Worm (Caenorhabditis elegans) whole organism, L3 larva: Measurements from ENCODE around the gene pms-2.

ENCODE experiments used
- R02D3.7 ChIP-seq: fragments of 150-350 bp; optimal IDR thresholded peaks from 2 replicates; lab custom pipeline; 2014; ENCODE audit warnings: missing biosample characterization, missing genetic modification characterization
- ZK546.5 ChIP-seq: sonication (generic microtip); optimal IDR thresholded peaks from 2 replicates; lab custom pipeline; 2017; ENCODE audit warnings: missing biosample characterization, missing genetic modification characterization
- aly-2 ChIP-seq: fragments of 150-350 bp; optimal IDR thresholded peaks from 2 replicates; lab custom pipeline; 2014; ENCODE audit warnings: missing biosample characterization, missing genetic modification characterization
- ceh-16 ChIP-seq: sonication (generic microtip); optimal IDR thresholded peaks from 2 replicates; lab custom pipeline; 2017; ENCODE audit warnings: missing biosample characterization, missing genetic modification characterization
- ceh-82 ChIP-seq: fragments of 150-350 bp; optimal IDR thresholded peaks from 2 replicates; lab custom pipeline; 2014; ENCODE audit warnings: missing biosample characterization, missing genetic modification characterization
- egl-27 ChIP-seq: sonication (generic microtip); optimal IDR thresholded peaks from 4 replicates; lab custom pipeline; 2017; ENCODE audit warnings: missing biosample characterization, missing genetic modification reagents, missing genetic modification characterization
- egl-5 ChIP-seq: fragments of 150-350 bp; optimal IDR thresholded peaks from 2 replicates; lab custom pipeline; 2017; ENCODE audit warnings: missing biosample characterization, missing genetic modification reagents, missing genetic modification characterization, inconsistent platforms
- elt-1 ChIP-seq: fragments of 150-350 bp; optimal IDR thresholded peaks from 2 replicates; lab custom pipeline; 2014; ENCODE audit warnings: missing biosample characterization, missing genetic modification characterization
- elt-2 ChIP-seq: sonication (generic microtip); optimal IDR thresholded peaks from 2 replicates; lab custom pipeline; 2016; ENCODE audit warnings: missing genetic modification reagents, mild to moderate bottlenecking, missing genetic modification characterization, missing compliant biosample characterization
- elt-3 ChIP-seq, 3 experiments: fragments of 150-350 bp in 1 of 3; sonication (generic microtip) in 2 of 3; optimal IDR thresholded peaks; 2 replicates in 2 of 3; 4 replicates in 1 of 3; lab custom pipeline; 2014 to 2017; ENCODE audit warnings: missing biosample characterization in 3 of 3, missing genetic modification characterization in 3 of 3
- eor-1 ChIP-seq, 2 experiments: fragments of 150-350 bp; optimal IDR thresholded peaks; 2 replicates each; lab custom pipeline; 2014 to 2018; ENCODE audit warnings: missing biosample characterization in 2 of 2, missing genetic modification characterization in 2 of 2
- fkh-10 ChIP-seq: sonication (generic microtip); optimal IDR thresholded peaks from 2 replicates; lab custom pipeline; 2017; ENCODE audit warnings: missing biosample characterization, missing genetic modification reagents, missing genetic modification characterization
- fkh-2 ChIP-seq: fragments of 150-350 bp; optimal IDR thresholded peaks from 2 replicates; lab custom pipeline; 2014; ENCODE audit warnings: missing biosample characterization, missing genetic modification reagents, missing genetic modification characterization
- fos-1 ChIP-seq: fragments of 150-350 bp; optimal IDR thresholded peaks from 2 replicates; lab custom pipeline; 2014; ENCODE audit warnings: missing biosample characterization, missing genetic modification characterization
- hmg-11 ChIP-seq: sonication (generic microtip); optimal IDR thresholded peaks from 2 replicates; lab custom pipeline; 2016; ENCODE audit warnings: missing genetic modification characterization, missing compliant biosample characterization
- lin-15B ChIP-seq: fragments of 150-350 bp; optimal IDR thresholded peaks from 2 replicates; lab custom pipeline; 2014; ENCODE audit warnings: missing biosample characterization, missing genetic modification characterization
- mml-1 ChIP-seq: fragments of 150-350 bp; sonication (generic microtip); optimal IDR thresholded peaks from 3 replicates; lab custom pipeline; 2014; ENCODE audit warnings: missing biosample characterization, missing genetic modification characterization
- nhr-11 ChIP-seq: fragments of 150-350 bp; optimal IDR thresholded peaks from 2 replicates; lab custom pipeline; 2014; ENCODE audit warnings: missing biosample characterization, missing genetic modification characterization
- nhr-12 ChIP-seq: fragments of 150-350 bp; optimal IDR thresholded peaks from 2 replicates; lab custom pipeline; 2014; ENCODE audit warnings: missing biosample characterization, missing genetic modification characterization
- nhr-23 ChIP-seq: fragments of 150-350 bp; optimal IDR thresholded peaks from 2 replicates; lab custom pipeline; 2014; ENCODE audit warnings: missing biosample characterization, missing genetic modification reagents, missing genetic modification characterization
- nhr-25 ChIP-seq: sonication (generic microtip); optimal IDR thresholded peaks from 2 replicates; lab custom pipeline; 2017; ENCODE audit warnings: missing biosample characterization, missing genetic modification characterization
- nhr-28 ChIP-seq: fragments of 150-350 bp; optimal IDR thresholded peaks from 2 replicates; lab custom pipeline; 2014; ENCODE audit warnings: missing biosample characterization, missing genetic modification characterization
- nhr-67 ChIP-seq: fragments of 150-350 bp; optimal IDR thresholded peaks from 2 replicates; lab custom pipeline; 2014; ENCODE audit warnings: missing biosample characterization, missing genetic modification characterization
- nhr-76 ChIP-seq: fragments of 150-350 bp; sonication (generic microtip); optimal IDR thresholded peaks from 5 replicates; lab custom pipeline; 2014; ENCODE audit warnings: missing biosample characterization, missing genetic modification characterization
- nhr-77 ChIP-seq: fragments of 150-350 bp; optimal IDR thresholded peaks from 2 replicates; lab custom pipeline; 2014; ENCODE audit warnings: missing biosample characterization, missing genetic modification characterization
- pha-4 ChIP-seq: fragments of 150-350 bp; optimal IDR thresholded peaks from 2 replicates; lab custom pipeline; 2014; ENCODE audit warnings: missing biosample characterization, missing genetic modification reagents, missing genetic modification characterization
- pqm-1 ChIP-seq: fragments of 150-350 bp; optimal IDR thresholded peaks from 2 replicates; lab custom pipeline; 2017; ENCODE audit warnings: missing biosample characterization, missing genetic modification characterization, inconsistent platforms
- sea-2 ChIP-seq: fragments of 150-350 bp; sonication (generic microtip); optimal IDR thresholded peaks from 4 replicates; lab custom pipeline; 2014; ENCODE audit warnings: missing biosample characterization, missing genetic modification reagents, missing genetic modification characterization
- skn-1 ChIP-seq: fragments of 150-350 bp; optimal IDR thresholded peaks from 2 replicates; lab custom pipeline; 2014; ENCODE audit warnings: missing biosample characterization, missing genetic modification characterization
- snpc-4 ChIP-seq: fragments of 150-350 bp; optimal IDR thresholded peaks from 2 replicates; lab custom pipeline; 2014; ENCODE audit warnings: missing biosample characterization, missing genetic modification characterization
- tbx-2 ChIP-seq: sonication (generic microtip); optimal IDR thresholded peaks from 2 replicates; lab custom pipeline; 2016; ENCODE audit warnings: mild to moderate bottlenecking, missing genetic modification characterization, missing compliant biosample characterization
- unc-62 ChIP-seq: fragments of 150-350 bp; sonication (generic microtip); optimal IDR thresholded peaks from 4 replicates; lab custom pipeline; 2014; ENCODE audit warnings: missing biosample characterization, missing genetic modification reagents, missing genetic modification characterization
- zag-1 ChIP-seq: fragments of 150-350 bp; optimal IDR thresholded peaks from 2 replicates; lab custom pipeline; 2014; ENCODE audit warnings: missing biosample characterization, missing genetic modification characterization
- ztf-11 ChIP-seq: fragments of 150-350 bp; optimal IDR thresholded peaks from 2 replicates; lab custom pipeline; 2014; ENCODE audit warnings: missing biosample characterization, missing genetic modification characterization
- ztf-4 ChIP-seq: fragments of 150-350 bp; optimal IDR thresholded peaks from 2 replicates; lab custom pipeline; 2014; ENCODE audit warnings: missing biosample characterization, missing genetic modification characterization

The pms-2 gene

DNA sequence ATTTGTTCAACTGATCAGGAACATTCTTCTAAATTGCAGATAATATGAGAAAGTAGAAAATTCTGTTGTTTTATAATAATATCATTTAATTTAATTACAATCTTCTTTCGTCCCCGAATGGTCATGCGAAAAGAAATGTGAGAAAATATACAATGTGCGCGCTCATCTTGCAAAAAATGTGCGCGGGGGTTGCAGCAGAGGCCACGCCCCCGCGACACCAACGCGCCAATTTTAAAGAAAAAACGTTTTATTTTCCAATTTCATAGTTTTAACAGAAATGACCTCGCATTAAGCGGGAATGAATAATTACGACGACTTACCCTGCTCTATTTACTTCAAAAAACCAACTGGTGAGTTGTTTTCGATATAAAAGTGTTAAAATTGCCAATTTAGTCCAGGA is 40.1 kb upstream of the pms-2 start, which contains the start of gene sas-5 (continued):
- TF ChIP-seq ceh-16 (tag; lab: Kevin White, UChicago) (no peak), elt-2 (tag; lab: Kevin White, UChicago) (peak; percentile 59), elt-1 (no peak), zag-1 (tag; lab: Kevin White, UChicago) (no peak), nhr-23 (tag; lab: Kevin White, UChicago) (peak; percentile 73), nhr-12 (tag; lab: Kevin White, UChicago) (no peak), ceh-82 (tag; lab: Kevin White, UChicago) (peak; percentile 83), egl-5 (tag; lab: Kevin White, UChicago) (no peak), fkh-2 (tag; lab: Kevin White, UChicago) (no peak), elt-3 (tag; optimal IDR thresholded peaks at IDR 0.05; lab: Kevin White, UChicago) (no peak), sea-2 (GFP tag; lab: Kevin White, UChicago) (no peak), ztf-11 (tag; lab: Kevin White, UChicago) (peak; percentile 29), nhr-28 (tag; lab: Kevin White, UChicago) (no peak), nhr-25 (tag; lab: Kevin White, UChicago) (peak; percentile 56)

DNA sequence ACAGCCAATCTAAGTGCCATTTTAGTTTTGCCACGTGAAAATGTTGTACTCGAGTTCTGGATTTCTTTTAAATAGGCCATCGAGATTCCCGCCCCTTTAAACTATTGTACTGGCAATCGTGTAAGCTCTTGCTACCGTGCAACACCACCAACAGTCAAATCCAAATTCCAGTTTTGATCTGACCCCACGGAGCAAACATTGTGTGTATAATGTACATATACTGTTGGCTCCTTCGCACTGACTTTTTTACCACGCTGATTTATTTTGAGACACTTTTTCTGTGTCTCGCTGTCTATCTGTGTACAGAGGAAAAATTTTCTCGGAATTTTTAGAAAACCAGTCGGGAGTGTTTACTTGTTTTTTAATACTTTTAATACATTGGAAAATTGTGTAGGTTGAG is 39.6 kb upstream of the pms-2 start, which contains the start of gene piit-1:
Gene piit-1 (minus strand): TSS at position 101 of the 400 bp plus-strand sequence.
- TF ChIP-seq nhr-23 (tag; lab: Kevin White, UChicago) (no peak), pha-4 (tag; lab: Kevin White, UChicago) (peak; percentile 32)

ce11 chrV:11606424-11606823 is 36.0 kb upstream of the pms-2 start, which contains the start of gene idpp-16:
Gene idpp-16, minus strand, starts transcription at chrV:11606524.
- no peak for TF ChIP-seq fkh-10
- peak; percentile 74 for TF ChIP-seq pha-4 (tag; lab: Kevin White, UChicago)

ce11 chrV:11605227-11605626 is 34.8 kb upstream of the pms-2 start:
- TF ChIP-seq pha-4 (tag; lab: Kevin White, UChicago), result peak; percentile 91
- no peak for TF ChIP-seq nhr-25 (tag; lab: Kevin White, UChicago)

DNA sequence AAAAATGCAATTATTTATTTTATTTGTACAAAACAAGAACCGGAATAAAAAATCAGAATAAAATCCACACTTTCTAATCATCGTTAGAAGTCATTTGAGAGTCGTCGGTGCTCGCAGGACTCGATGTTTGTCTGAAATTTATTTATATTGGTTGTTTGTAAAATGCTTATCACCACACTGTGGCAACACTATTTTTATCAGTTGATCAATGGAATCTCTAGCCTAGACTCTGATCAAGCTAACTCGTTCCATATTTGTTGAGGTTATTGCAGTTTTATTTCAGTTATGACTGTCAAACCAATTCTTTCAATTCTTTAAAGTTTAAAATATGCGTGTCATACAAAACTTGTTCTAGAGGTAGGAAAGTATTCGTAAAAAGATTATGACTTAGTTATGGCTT is 34.1 kb upstream of the pms-2 start, which contains the start of gene dhs-20:
Gene dhs-20 (minus strand): TSS at position 80 of the 400 bp plus-strand sequence.
- TF ChIP-seq ztf-4 (tag; lab: Kevin White, UChicago) (no peak), skn-1 (tag; lab: Kevin White, UChicago) (no peak), pha-4 (tag; lab: Kevin White, UChicago) (peak; percentile 47), zag-1 (tag; lab: Kevin White, UChicago) (no peak), elt-2 (tag; lab: Kevin White, UChicago) (peak; percentile 76), R02D3.7 (tag; lab: Kevin White, UChicago) (no peak), nhr-77 (no peak), aly-2 (no peak), snpc-4 (tag; lab: Kevin White, UChicago) (no peak), hmg-11 (tag; lab: Kevin White, UChicago) (no peak), egl-27 (tag; lab: Kevin White, UChicago) (no peak), ZK546.5 (tag; lab: Kevin White, UChicago) (no peak), elt-3 (tag; optimal IDR thresholded peaks at IDR 0.05; lab: Kevin White, UChicago) (no peak), unc-62 (no peak), nhr-11 (tag; lab: Kevin White, UChicago) (no peak), tbx-2 (tag; lab: Kevin White, UChicago) (no peak), sea-2 (GFP tag; lab: Kevin White, UChicago) (no peak), nhr-28 (tag; lab: Kevin White, UChicago) (no peak), mml-1 (tag; lab: Kevin White, UChicago) (no peak), nhr-67 (tag; lab: Kevin White, UChicago) (no peak), fos-1 (no peak), nhr-76 (tag; lab: Kevin White, UChicago) (no peak), nhr-23 (tag; lab: Kevin White, UChicago) (no peak), lin-15B (tag; lab: Kevin White, UChicago) (no peak), eor-1 (tag; optimal IDR thresholded peaks at IDR 0.05; lab: Kevin White, UChicago) (no peak), pqm-1 (peak; percentile 77)
